Worm (Caenorhabditis elegans) whole organism, late embryonic: ENCODE data around the gene E02C12.8.

Experiments
- C08G9.2 ChIP-seq: sonication (generic microtip); optimal IDR thresholded peaks from 2 replicates; lab custom pipeline; 2016; ENCODE audit warnings: mild to moderate bottlenecking, missing genetic modification characterization, moderate library complexity, missing compliant biosample characterization
- C38D4.7 ChIP-seq: fragments of 200-800 bp; sonication (Bioruptor generic); optimal IDR thresholded peaks from 2 replicates; lab custom pipeline; 2018; ENCODE audit warnings: mild to moderate bottlenecking, missing genetic modification characterization, moderate library complexity, missing compliant biosample characterization
- F13H6.1 ChIP-seq: sonication (generic microtip); optimal IDR thresholded peaks from 2 replicates; lab custom pipeline; 2016; ENCODE audit warnings: missing genetic modification characterization, missing compliant biosample characterization
- K02D7.2 ChIP-seq: sonication (generic microtip); optimal IDR thresholded peaks from 2 replicates; lab custom pipeline; 2017; ENCODE audit warnings: mild to moderate bottlenecking, missing genetic modification characterization, missing compliant biosample characterization
- T23F11.4 ChIP-seq: fragments of 200-800 bp; sonication (Bioruptor generic); optimal IDR thresholded peaks from 2 replicates; lab custom pipeline; 2018; ENCODE audit warnings: mild to moderate bottlenecking, missing genetic modification characterization, missing compliant biosample characterization
- ceh-14 ChIP-seq: sonication (generic microtip); optimal IDR thresholded peaks from 2 replicates; lab custom pipeline; 2016; ENCODE audit warnings: missing genotype, missing genetic modification characterization, missing compliant biosample characterization
- ceh-19 ChIP-seq: fragments of 200-800 bp; sonication (Bioruptor generic); optimal IDR thresholded peaks from 2 replicates; lab custom pipeline; 2018; ENCODE audit warnings: mild to moderate bottlenecking, missing genetic modification characterization, missing compliant biosample characterization
- ceh-24 ChIP-seq: sonication (generic microtip); optimal IDR thresholded peaks from 2 replicates; lab custom pipeline; 2016; ENCODE audit warnings: mild to moderate bottlenecking, missing genetic modification characterization, missing compliant biosample characterization
- ceh-31 ChIP-seq: sonication (generic microtip); optimal IDR thresholded peaks from 2 replicates; lab custom pipeline; 2016; ENCODE audit warnings: missing genetic modification characterization, missing compliant biosample characterization
- ceh-34 ChIP-seq: sonication (generic microtip); optimal IDR thresholded peaks from 2 replicates; lab custom pipeline; 2016; ENCODE audit warnings: mild to moderate bottlenecking, missing genetic modification characterization, missing compliant biosample characterization
- ceh-48 ChIP-seq: sonication (generic microtip); optimal IDR thresholded peaks from 2 replicates; lab custom pipeline; 2016; ENCODE audit warnings: missing genetic modification characterization, inconsistent platforms, missing compliant biosample characterization
- ceh-9 ChIP-seq: sonication (generic microtip); optimal IDR thresholded peaks from 2 replicates; lab custom pipeline; 2016; ENCODE audit warnings: mild to moderate bottlenecking, missing genetic modification characterization, inconsistent platforms, missing compliant biosample characterization
- dmd-4 ChIP-seq: sonication (generic microtip); optimal IDR thresholded peaks from 2 replicates; lab custom pipeline; 2016; ENCODE audit warnings: borderline replicate concordance, missing genetic modification characterization, missing compliant biosample characterization
- dve-1 ChIP-seq: sonication (generic microtip); optimal IDR thresholded peaks from 2 replicates; lab custom pipeline; 2017; ENCODE audit warnings: antibody characterized with exemption, mild to moderate bottlenecking, missing genetic modification characterization, missing compliant biosample characterization
- elt-2 ChIP-seq: sonication (generic microtip); optimal IDR thresholded peaks from 2 replicates; lab custom pipeline; 2016; ENCODE audit warnings: missing genetic modification reagents, missing genetic modification characterization, missing compliant biosample characterization
- elt-4 ChIP-seq: sonication (generic microtip); optimal IDR thresholded peaks from 2 replicates; lab custom pipeline; 2016; ENCODE audit warnings: missing genetic modification characterization, missing compliant biosample characterization
- eyg-1 ChIP-seq: sonication (generic microtip); optimal IDR thresholded peaks from 2 replicates; lab custom pipeline; 2016; ENCODE audit warnings: missing genotype, missing genetic modification characterization, missing compliant biosample characterization
- fkh-10 ChIP-seq: fragments of 150-350 bp; optimal IDR thresholded peaks from 2 replicates; lab custom pipeline; 2014; ENCODE audit warnings: missing biosample characterization, missing genetic modification reagents, missing genetic modification characterization
- fkh-6 ChIP-seq: sonication (generic microtip); optimal IDR thresholded peaks from 2 replicates; lab custom pipeline; 2016; ENCODE audit warnings: missing genetic modification characterization, missing compliant biosample characterization
- hlh-13 ChIP-seq: fragments of 200-800 bp; sonication (Bioruptor generic); optimal IDR thresholded peaks from 2 replicates; lab custom pipeline; 2018; ENCODE audit warnings: mild to moderate bottlenecking, missing genetic modification characterization, missing compliant biosample characterization
- lim-6 ChIP-seq: sonication (generic microtip); optimal IDR thresholded peaks from 2 replicates; lab custom pipeline; 2016; ENCODE audit warnings: missing genetic modification characterization, missing compliant biosample characterization
- lin-11 ChIP-seq: fragments of 200-800 bp; sonication (Bioruptor generic); optimal IDR thresholded peaks from 2 replicates; lab custom pipeline; 2018; ENCODE audit warnings: mild to moderate bottlenecking, missing genetic modification characterization, missing compliant biosample characterization
- madf-2 ChIP-seq: sonication (generic microtip); optimal IDR thresholded peaks from 2 replicates; lab custom pipeline; 2017; ENCODE audit warnings: missing genetic modification characterization, missing compliant biosample characterization
- mec-3 ChIP-seq: sonication (generic microtip); optimal IDR thresholded peaks from 2 replicates; lab custom pipeline; 2016; ENCODE audit warnings: borderline replicate concordance, missing genetic modification characterization, missing compliant biosample characterization
- nfya-1 ChIP-seq: sonication (generic microtip); optimal IDR thresholded peaks from 2 replicates; lab custom pipeline; 2017; ENCODE audit warnings: missing genetic modification characterization, mild to moderate bottlenecking, missing compliant biosample characterization, antibody characterized with exemption, moderate library complexity
- pat-9 ChIP-seq: fragments of 200-800 bp; sonication (Bioruptor generic); optimal IDR thresholded peaks from 2 replicates; lab custom pipeline; 2018; ENCODE audit warnings: mild to moderate bottlenecking, missing genetic modification characterization, moderate library complexity, missing compliant biosample characterization
- pax-1 ChIP-seq: fragments of 150-350 bp; optimal IDR thresholded peaks from 2 replicates; lab custom pipeline; 2014; ENCODE audit warnings: missing biosample characterization, missing genetic modification characterization
- pha-2 ChIP-seq: sonication (generic microtip); optimal IDR thresholded peaks from 2 replicates; lab custom pipeline; 2017; ENCODE audit warnings: mild to moderate bottlenecking, missing genetic modification characterization, missing compliant biosample characterization
- pqm-1 ChIP-seq: sonication (generic microtip); optimal IDR thresholded peaks from 2 replicates; lab custom pipeline; 2016; ENCODE audit warnings: missing genetic modification characterization, missing compliant biosample characterization
- pros-1 ChIP-seq: fragments of 150-350 bp; optimal IDR thresholded peaks from 2 replicates; lab custom pipeline; 2014; ENCODE audit warnings: missing biosample characterization, missing genetic modification reagents, missing genetic modification characterization
- rnt-1 ChIP-seq: sonication (generic microtip); optimal IDR thresholded peaks from 2 replicates; lab custom pipeline; 2016; ENCODE audit warnings: missing genetic modification characterization, missing compliant biosample characterization
- tbx-2 ChIP-seq: sonication (generic microtip); optimal IDR thresholded peaks from 2 replicates; lab custom pipeline; 2016; ENCODE audit warnings: missing genetic modification characterization, missing compliant biosample characterization
- tbx-7 ChIP-seq: sonication (generic microtip); optimal IDR thresholded peaks from 2 replicates; lab custom pipeline; 2016; ENCODE audit warnings: missing genotype, missing genetic modification characterization, missing compliant biosample characterization
- ttx-3 ChIP-seq: sonication (generic microtip); optimal IDR thresholded peaks from 2 replicates; lab custom pipeline; 2016; ENCODE audit warnings: missing genetic modification reagents, missing genetic modification characterization, missing compliant biosample characterization
- unc-55 ChIP-seq: sonication (generic microtip); optimal IDR thresholded peaks from 2 replicates; lab custom pipeline; 2017; ENCODE audit warnings: missing biosample characterization, missing genetic modification reagents, missing genetic modification characterization
- zip-5 ChIP-seq: sonication (generic microtip); optimal IDR thresholded peaks from 2 replicates; lab custom pipeline; 2016; ENCODE audit warnings: missing genetic modification characterization, missing compliant biosample characterization

E02C12.8 gene

DNA sequence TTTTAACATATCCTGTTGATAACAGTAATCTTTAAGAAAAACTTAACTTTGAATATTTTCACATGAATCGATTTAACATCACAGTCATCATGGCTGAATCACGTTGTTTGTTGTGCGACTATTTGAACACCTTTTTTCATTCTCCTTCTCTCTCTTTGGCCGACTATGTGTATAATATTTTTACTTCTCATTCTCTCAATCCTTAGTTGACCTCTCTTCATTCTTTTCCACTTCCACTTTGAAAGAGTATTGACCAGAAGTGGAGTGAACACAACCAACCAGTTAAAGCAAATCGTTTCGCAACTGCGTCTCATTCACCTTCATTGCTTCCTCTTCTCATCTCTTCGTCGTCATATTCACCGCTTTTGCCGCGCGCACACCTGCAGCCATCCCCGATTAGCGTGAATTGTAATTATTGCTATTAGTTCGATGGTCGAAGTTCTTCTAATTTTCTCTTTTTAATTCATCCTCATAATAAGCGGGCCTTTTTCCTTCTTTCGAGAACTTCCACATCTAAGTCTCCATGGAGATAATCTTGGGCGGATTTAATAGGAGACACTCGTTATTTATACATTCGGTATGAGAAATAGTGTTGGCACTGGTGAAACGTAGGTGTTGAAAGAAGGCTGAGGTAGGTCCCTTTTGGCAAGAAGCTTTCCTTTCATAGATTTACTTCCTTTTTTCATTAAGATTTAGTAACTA lies 21.7 kb upstream of the E02C12.8 start:
- TF ChIP-seq fkh-10 (no peak), pros-1 (tag; lab: Kevin White, UChicago) (no peak), pqm-1 (tag; lab: Kevin White, UChicago) (no peak), dve-1 (tag; lab: Kevin White, UChicago) (no peak), ceh-31 (peak; percentile 77)

DNA sequence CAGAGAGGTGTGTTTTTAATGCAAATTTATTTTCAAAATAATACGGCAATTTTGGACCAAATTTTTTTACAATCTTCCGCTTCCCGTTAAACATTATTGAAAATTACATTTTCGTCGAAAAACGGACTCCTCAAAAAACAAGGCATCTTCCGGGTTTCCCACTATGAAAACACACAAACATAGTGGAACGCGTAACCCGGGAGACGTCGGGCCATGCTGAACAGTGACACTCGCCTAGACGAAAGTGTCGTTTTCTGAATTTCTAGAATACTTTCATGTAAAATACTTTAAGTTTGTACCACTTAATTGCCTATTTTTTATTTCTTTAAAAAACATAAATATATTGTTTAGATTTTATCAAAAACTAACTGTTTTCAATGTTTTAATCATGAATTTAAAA lies 18.5 kb upstream of the E02C12.8 start:
- TF ChIP-seq K02D7.2 (tag; lab: Kevin White, UChicago), result no peak
- TF ChIP-seq zip-5 (tag; lab: Kevin White, UChicago), result no peak
- TF ChIP-seq pqm-1 (tag; lab: Kevin White, UChicago), result no peak
- TF ChIP-seq ceh-48 (tag; lab: Kevin White, UChicago), result no peak
- TF ChIP-seq C08G9.2, result no peak
- TF ChIP-seq tbx-2 (tag; lab: Kevin White, UChicago), result no peak
- no peak for TF ChIP-seq lin-11
- TF ChIP-seq eyg-1 (tag; lab: Kevin White, UChicago), result no peak
- no peak for TF ChIP-seq pros-1 (tag; lab: Kevin White, UChicago)
- no peak for TF ChIP-seq pax-1 (tag; lab: Kevin White, UChicago)
- no peak for TF ChIP-seq ceh-19 (GFP tag; lab: Kevin White, UChicago)
- no peak for TF ChIP-seq hlh-13
- TF ChIP-seq lim-6 (tag; lab: Kevin White, UChicago), result no peak
- no peak for TF ChIP-seq ceh-14 (tag; lab: Kevin White, UChicago)
- TF ChIP-seq T23F11.4, result no peak
- TF ChIP-seq elt-2 (tag; lab: Kevin White, UChicago), result no peak

DNA sequence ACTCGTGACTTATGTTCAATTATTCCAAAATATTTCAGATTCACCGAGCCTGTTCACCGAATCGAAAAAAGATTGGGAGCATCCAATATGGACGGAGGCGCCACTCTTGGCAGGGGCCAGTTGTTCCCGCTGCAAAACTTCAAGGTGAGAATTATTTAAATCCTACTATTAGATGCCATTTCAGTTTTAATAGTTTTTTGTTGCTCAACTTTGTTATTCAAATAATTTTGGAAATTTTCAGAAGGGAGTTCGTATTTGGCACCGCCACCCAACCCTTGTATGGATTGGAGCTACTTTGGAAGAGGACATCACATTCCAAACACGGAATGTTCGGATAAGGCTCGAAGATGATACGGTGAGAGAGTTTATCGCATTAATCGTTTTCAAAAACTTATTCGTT lies 12.7 kb upstream of the E02C12.8 start, which contains the start of gene hum-2:
TSS of gene hum-2 (plus strand) at position 33 of the 400 bp plus-strand sequence.
- TF ChIP-seq ttx-3 (tag; lab: Kevin White, UChicago) (no peak), pax-1 (tag; lab: Kevin White, UChicago) (no peak), ceh-9 (tag; lab: Kevin White, UChicago) (no peak), rnt-1 (tag; lab: Kevin White, UChicago) (no peak), tbx-7 (tag; lab: Kevin White, UChicago) (no peak), elt-4 (tag; lab: Kevin White, UChicago) (no peak), F13H6.1 (tag; lab: Kevin White, UChicago) (no peak), pha-2 (tag; lab: Kevin White, UChicago) (no peak), ceh-34 (tag; lab: Kevin White, UChicago) (no peak), ceh-24 (tag; lab: Kevin White, UChicago) (no peak), dmd-4 (no peak), pat-9 (tag; lab: Kevin White, UChicago) (no peak), madf-2 (no peak), unc-55 (GFP tag; lab: Kevin White, UChicago) (no peak), fkh-6 (tag; lab: Kevin White, UChicago) (no peak), hlh-13 (no peak), nfya-1 (tag; lab: Kevin White, UChicago) (no peak), elt-2 (tag; lab: Kevin White, UChicago) (no peak), eyg-1 (tag; lab: Kevin White, UChicago) (no peak)

DNA sequence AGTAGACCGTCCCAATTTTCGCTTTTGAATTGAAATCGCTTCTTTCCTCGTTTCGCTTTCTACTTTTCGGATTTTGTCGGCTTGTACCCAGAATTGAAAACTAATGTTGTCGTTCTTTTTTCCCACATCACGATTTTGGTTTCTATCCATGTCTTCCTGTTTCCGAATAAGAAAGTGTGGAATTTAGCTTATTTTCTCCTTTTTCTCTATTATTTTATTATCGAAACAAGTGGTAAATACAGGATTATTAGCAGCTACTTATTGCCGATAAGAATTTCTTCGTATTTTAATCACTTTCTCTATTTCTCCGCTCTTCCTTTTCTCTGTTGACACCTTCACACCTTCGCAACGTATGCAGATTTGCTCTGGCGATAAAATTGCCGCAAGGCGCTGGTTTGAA lies 11.5 kb upstream of the E02C12.8 start:
- TF ChIP-seq K02D7.2 (tag; lab: Kevin White, UChicago) (no peak), C08G9.2 (no peak), rnt-1 (tag; lab: Kevin White, UChicago) (no peak), C38D4.7 (GFP tag; lab: Kevin White, UChicago) (no peak), hlh-13 (no peak), mec-3 (no peak), ceh-14 (tag; lab: Kevin White, UChicago) (no peak)
